Worm (Caenorhabditis elegans): ENCODE results near the gene F10A3.12.

F10A3.12 gene

ce11 chrV:16175757-16176156 lies 11.9 kb downstream of the F10A3.12 start, which contains the start of gene cyp-33D1:
Gene cyp-33D1, minus strand, starts transcription at chrV:16175857.
- no peak for TF ChIP-seq nhr-12 (tag; optimal IDR thresholded peaks at IDR 0.05)
- no peak for TF ChIP-seq lsy-2 (tag; optimal IDR thresholded peaks at IDR 0.05)
- no peak for TF ChIP-seq elt-1 (tag; optimal IDR thresholded peaks at IDR 0.05; ENCODE audit: borderline replicate concordance, insufficient read depth)
- no peak for TF ChIP-seq elt-3 (tag; optimal IDR thresholded peaks at IDR 0.05)
- no peak for TF ChIP-seq ces-1 (GFP tag; optimal IDR thresholded peaks at IDR 0.05)
- TF ChIP-seq blmp-1 (tag; optimal IDR thresholded peaks at IDR 0.05): no peak
- TF ChIP-seq nhr-76 (tag; optimal IDR thresholded peaks at IDR 0.05): no peak

ce11 chrV:16180350-16180749 lies 16.5 kb downstream of the F10A3.12 start, which contains the start of gene str-106:
Gene str-106, plus strand, starts transcription at chrV:16180650.
- TF ChIP-seq tbx-8 (GFP tag; optimal IDR thresholded peaks at IDR 0.05) (no peak), bed-3 (GFP tag; optimal IDR thresholded peaks at IDR 0.05) (no peak), ham-2 (GFP tag; optimal IDR thresholded peaks at IDR 0.05) (no peak), nhr-2 (tag; optimal IDR thresholded peaks at IDR 0.05) (no peak), unc-120 (tag; optimal IDR thresholded peaks at IDR 0.05; ENCODE audit: poor library complexity, severe bottlenecking) (no peak), lin-13 (tag; optimal IDR thresholded peaks at IDR 0.05) (no peak), ceh-39 (tag; optimal IDR thresholded peaks at IDR 0.05) (no peak)

ce11 chrV:16182110-16182509 lies 18.3 kb downstream of the F10A3.12 start, which contains the start of gene srz-13:
Gene srz-13, plus strand, starts transcription at chrV:16182410.
- TF ChIP-seq bed-3 (GFP tag; optimal IDR thresholded peaks at IDR 0.05) (no peak), nhr-76 (tag; optimal IDR thresholded peaks at IDR 0.05) (no peak), nhr-237 (tag; optimal IDR thresholded peaks at IDR 0.05) (no peak), ces-1 (GFP tag; optimal IDR thresholded peaks at IDR 0.05) (no peak), M03D4.4 (tag; optimal IDR thresholded peaks at IDR 0.05) (no peak)

- TF ChIP-seq pha-4 (tag; optimal IDR thresholded peaks at IDR 0.05): no peak
- no peak for TF ChIP-seq M03D4.4 (tag; optimal IDR thresholded peaks at IDR 0.05)
- TF ChIP-seq nhr-28 (tag; optimal IDR thresholded peaks at IDR 0.05): no peak
Observed at ce11 chrV:16182918-16183317, 19.1 kb downstream of the F10A3.12 start, which contains the start of gene srh-277. Gene srh-277, plus strand, starts transcription at chrV:16183218.

ce11 chrV:16183357-16183756 lies 19.5 kb downstream of the F10A3.12 start, which contains the start of gene srz-14:
Gene srz-14, plus strand, starts transcription at chrV:16183657.
- no peak for TF ChIP-seq ham-2 (GFP tag; optimal IDR thresholded peaks at IDR 0.05)
- TF ChIP-seq snpc-4 (tag; optimal IDR thresholded peaks at IDR 0.05): no peak

ce11 chrV:16190485-16190884 lies 26.7 kb downstream of the F10A3.12 start, which contains the start of gene srh-281:
Gene srh-281, plus strand, starts transcription at chrV:16190785.
- TF ChIP-seq bed-3 (GFP tag; optimal IDR thresholded peaks at IDR 0.05): no peak
- no peak for TF ChIP-seq sptf-1 (tag; optimal IDR thresholded peaks at IDR 0.05)
- TF ChIP-seq unc-62 (GFP tag; optimal IDR thresholded peaks at IDR 0.05): no peak
- TF ChIP-seq nhr-28 (tag; optimal IDR thresholded peaks at IDR 0.05): no peak
- TF ChIP-seq blmp-1 (tag; optimal IDR thresholded peaks at IDR 0.05): no peak
- TF ChIP-seq cnd-1 (tag; optimal IDR thresholded peaks at IDR 0.05): no peak
- TF ChIP-seq tbx-8 (GFP tag; optimal IDR thresholded peaks at IDR 0.05): no peak
- TF ChIP-seq flh-1 (GFP tag; optimal IDR thresholded peaks at IDR 0.05): no peak
- no peak for TF ChIP-seq nhr-2 (tag; optimal IDR thresholded peaks at IDR 0.05)
- no peak for TF ChIP-seq nhr-76 (tag; optimal IDR thresholded peaks at IDR 0.05)
- TF ChIP-seq hlh-1 (tag; optimal IDR thresholded peaks at IDR 0.05): no peak

ce11 chrV:16192114-16192513 lies 28.3 kb downstream of the F10A3.12 start, which contains the start of gene srh-279:
Gene srh-279, plus strand, starts transcription at chrV:16192414.
- TF ChIP-seq elt-1 (tag; optimal IDR thresholded peaks at IDR 0.05; ENCODE audit: borderline replicate concordance, insufficient read depth): no peak
- no peak for TF ChIP-seq nhr-12 (tag; optimal IDR thresholded peaks at IDR 0.05)
- TF ChIP-seq unc-62 (GFP tag; optimal IDR thresholded peaks at IDR 0.05): no peak

- TF ChIP-seq tbx-8 (GFP tag; optimal IDR thresholded peaks at IDR 0.05) (no peak), ceh-83 (GFP tag; optimal IDR thresholded peaks at IDR 0.05) (no peak), mls-2 (tag; optimal IDR thresholded peaks at IDR 0.05) (no peak), unc-120 (tag; optimal IDR thresholded peaks at IDR 0.05; ENCODE audit: poor library complexity, severe bottlenecking) (no peak), zip-8 (tag; optimal IDR thresholded peaks at IDR 0.05) (no peak), hlh-1 (tag; optimal IDR thresholded peaks at IDR 0.05) (no peak), pha-4 (tag; optimal IDR thresholded peaks at IDR 0.05) (no peak), unc-62 (GFP tag; optimal IDR thresholded peaks at IDR 0.05) (no peak), mep-1 (tag; optimal IDR thresholded peaks at IDR 0.05) (no peak), ces-1 (GFP tag; optimal IDR thresholded peaks at IDR 0.05) (no peak), blmp-1 (tag; optimal IDR thresholded peaks at IDR 0.05) (no peak), unc-39 (tag; optimal IDR thresholded peaks at IDR 0.05) (no peak), sem-2 (GFP tag; optimal IDR thresholded peaks at IDR 0.05) (no peak), nhr-12 (tag; optimal IDR thresholded peaks at IDR 0.05) (no peak), elt-3 (tag; optimal IDR thresholded peaks at IDR 0.05) (no peak), ceh-43 (GFP tag; optimal IDR thresholded peaks at IDR 0.05) (no peak), lin-32 (GFP tag; optimal IDR thresholded peaks at IDR 0.05) (no peak), nhr-76 (tag; optimal IDR thresholded peaks at IDR 0.05) (no peak), nhr-2 (tag; optimal IDR thresholded peaks at IDR 0.05) (no peak), ceh-39 (tag; optimal IDR thresholded peaks at IDR 0.05) (no peak)
Observed at ce11 chrV:16194639-16195038, 30.8 kb downstream of the F10A3.12 start, which contains the start of gene rabr-4. Gene rabr-4, plus strand, starts transcription at chrV:16194939.

Measured in whole organism, mixed stage, embryonic.